Fruit fly (Drosophila melanogaster): ENCODE measurements around the gene Gr77a.

- TF ChIP-seq psq (optimal IDR thresholded peaks at IDR 0.05) (no peak), ttk (optimal IDR thresholded peaks at IDR 0.05) (no peak), Myc (optimal IDR thresholded peaks at IDR 0.05) (no peak), h (optimal IDR thresholded peaks at IDR 0.05) (no peak)
These were observed 11.2 kb upstream of the Gr77a start for dm6 chr3L:20750391-20750790.
